Worm (Caenorhabditis elegans) whole organism, early embryonic: ENCODE results near the gene T22F7.1.

Experiments used
- B0310.2 ChIP-seq: sonication (generic microtip); optimal IDR thresholded peaks from 2 replicates; lab custom pipeline; 2016; ENCODE audit warnings: mild to moderate bottlenecking, missing genetic modification characterization, missing compliant biosample characterization
- F13C5.2 ChIP-seq: sonication (generic microtip); optimal IDR thresholded peaks from 2 replicates; lab custom pipeline; 2017; ENCODE audit warnings: mild to moderate bottlenecking, missing genetic modification characterization, inconsistent platforms, missing compliant biosample characterization
- aly-1 ChIP-seq: sonication (generic microtip); optimal IDR thresholded peaks from 2 replicates; lab custom pipeline; 2016; ENCODE audit warnings: missing genetic modification characterization, missing compliant biosample characterization
- ama-1 ChIP-seq: fragments of 150-350 bp; optimal IDR thresholded peaks from 2 replicates; lab custom pipeline; 2014
- ceh-13 ChIP-seq: fragments of 200-800 bp; sonication (Bioruptor generic); optimal IDR thresholded peaks from 2 replicates; lab custom pipeline; 2018; ENCODE audit warnings: mild to moderate bottlenecking, missing genetic modification characterization, missing compliant biosample characterization
- ceh-36 ChIP-seq: sonication (generic microtip); optimal IDR thresholded peaks from 2 replicates; lab custom pipeline; 2016; ENCODE audit warnings: missing genetic modification characterization, inconsistent platforms, missing compliant biosample characterization
- ets-7 ChIP-seq: sonication (generic microtip); optimal IDR thresholded peaks from 2 replicates; lab custom pipeline; 2016; ENCODE audit warnings: missing genotype, missing genetic modification characterization, missing compliant biosample characterization
- flt-1 ChIP-seq: fragments of 200-800 bp; sonication (Bioruptor generic); IDR thresholded peaks from 2 replicates; pipeline ENCODE4 v1.3.6; 2022; ENCODE audit warnings: missing genetic modification characterization, missing compliant biosample characterization
- hmbx-1 ChIP-seq: sonication (generic microtip); optimal IDR thresholded peaks from 2 replicates; lab custom pipeline; 2016; ENCODE audit warnings: mild to moderate bottlenecking, missing genetic modification characterization, missing compliant biosample characterization
- hmg-4 ChIP-seq: fragments of 200-800 bp; sonication (Bioruptor generic); optimal IDR thresholded peaks from 2 replicates; lab custom pipeline; 2018; ENCODE audit warnings: mild to moderate bottlenecking, missing genetic modification characterization, missing compliant biosample characterization
- hnd-1 ChIP-seq: sonication (generic microtip); optimal IDR thresholded peaks from 2 replicates; lab custom pipeline; 2016; ENCODE audit warnings: missing genetic modification characterization, missing compliant biosample characterization
- pes-1 ChIP-seq: fragments of 200-800 bp; sonication (Bioruptor generic); IDR thresholded peaks from 2 replicates; pipeline ENCODE4 v1.3.6; 2022; ENCODE audit warnings: missing genetic modification reagents, missing genetic modification characterization, missing compliant biosample characterization
- scrt-1 ChIP-seq: fragments of 200-800 bp; sonication (Bioruptor generic); IDR thresholded peaks from 2 replicates; pipeline ENCODE4 v1.3.6; 2022; ENCODE audit warnings: missing genetic modification characterization, missing compliant biosample characterization
- sea-1 ChIP-seq: fragments of 200-800 bp; sonication (Bioruptor generic); conservative IDR thresholded peaks from 2 replicates; pipeline ENCODE4 v1.3.6; 2022; ENCODE audit warnings: missing genetic modification characterization, missing compliant biosample characterization
- tbx-11 ChIP-seq: fragments of 200-800 bp; sonication (Bioruptor generic); IDR thresholded peaks from 2 replicates; pipeline ENCODE4 v1.3.6; 2022; ENCODE audit warnings: missing genetic modification characterization, missing compliant biosample characterization
- tbx-37 ChIP-seq: fragments of 200-800 bp; sonication (Bioruptor generic); conservative IDR thresholded peaks from 2 replicates; pipeline ENCODE4 v1.3.6; 2022; ENCODE audit warnings: missing genetic modification reagents, missing genetic modification characterization, missing compliant biosample characterization
- tra-4 ChIP-seq: sonication (generic microtip); optimal IDR thresholded peaks from 2 replicates; lab custom pipeline; 2017; ENCODE audit warnings: missing genetic modification characterization, missing compliant biosample characterization

T22F7.1 gene

ce11 chrIII:558083-558482 lies 16.2 kb downstream of the T22F7.1 start:
- TF ChIP-seq tra-4 (no peak), aly-1 (tag; lab: Kevin White, UChicago) (no peak), B0310.2 (no peak), ceh-36 (tag; lab: Kevin White, UChicago) (no peak), hmbx-1 (tag; lab: Kevin White, UChicago) (no peak), flt-1 (no peak), pes-1 (GFP tag; lab: Robert Waterston, UW) (no peak), sea-1 (no peak), tbx-37 (GFP tag; lab: Robert Waterston, UW) (no peak), hmg-4 (GFP tag; lab: Kevin White, UChicago) (no peak), F13C5.2 (no peak), ceh-13 (GFP tag; lab: Kevin White, UChicago) (no peak), scrt-1 (GFP tag; lab: Robert Waterston, UW) (no peak), ets-7 (tag; lab: Kevin White, UChicago) (no peak), ama-1 (lab: Kevin White, UChicago) (no peak), hnd-1 (tag; lab: Kevin White, UChicago) (no peak), tbx-11 (GFP tag; lab: Robert Waterston, UW) (no peak)

ce11 chrIII:558832-559231 lies 17.0 kb downstream of the T22F7.1 start:
- TF ChIP-seq F13C5.2 (no peak), B0310.2 (no peak), hmg-4 (GFP tag; lab: Kevin White, UChicago) (peak; percentile 14), hmbx-1 (tag; lab: Kevin White, UChicago) (no peak)

ce11 chrIII:563755-564154 lies 21.9 kb downstream of the T22F7.1 start:
- no peak for TF ChIP-seq ets-7 (tag; lab: Kevin White, UChicago)
- no peak for TF ChIP-seq tbx-37 (GFP tag; lab: Robert Waterston, UW)
- TF ChIP-seq hmbx-1 (tag; lab: Kevin White, UChicago), result no peak
- TF ChIP-seq ceh-13 (GFP tag; lab: Kevin White, UChicago), result no peak
- no peak for TF ChIP-seq aly-1 (tag; lab: Kevin White, UChicago)
- no peak for TF ChIP-seq ama-1 (lab: Kevin White, UChicago)
- TF ChIP-seq tra-4, result no peak
- no peak for TF ChIP-seq scrt-1 (GFP tag; lab: Robert Waterston, UW)

DNA sequence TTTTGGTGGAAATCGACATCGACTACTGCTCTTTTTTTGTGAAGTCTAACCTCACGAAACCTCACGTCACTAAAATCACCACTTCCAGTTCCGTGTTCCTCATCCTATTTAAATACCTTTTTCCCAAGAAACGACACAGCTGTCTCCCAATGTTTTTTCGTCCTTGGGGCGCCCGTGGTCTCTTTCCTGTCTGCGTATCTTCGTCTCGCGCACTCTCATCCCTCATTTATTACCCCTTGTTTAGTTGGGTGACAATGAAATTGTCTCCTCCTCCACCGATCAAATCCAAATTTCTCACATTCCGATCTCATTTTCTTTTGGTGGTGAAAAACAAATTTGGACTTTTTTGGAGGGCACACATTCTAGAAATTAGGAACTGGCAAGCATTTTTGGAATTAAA lies 22.9 kb downstream of the T22F7.1 start:
- no peak for TF ChIP-seq ama-1 (lab: Kevin White, UChicago)
- TF ChIP-seq scrt-1 (GFP tag; lab: Robert Waterston, UW), result no peak
- TF ChIP-seq ceh-13 (GFP tag; lab: Kevin White, UChicago), result no peak
- TF ChIP-seq ceh-36 (tag; lab: Kevin White, UChicago), result no peak
- no peak for TF ChIP-seq tra-4
- no peak for TF ChIP-seq pes-1 (GFP tag; lab: Robert Waterston, UW)
- TF ChIP-seq hmbx-1 (tag; lab: Kevin White, UChicago), result no peak
- TF ChIP-seq flt-1, result no peak
- no peak for TF ChIP-seq hmg-4 (GFP tag; lab: Kevin White, UChicago)
- no peak for TF ChIP-seq tbx-37 (GFP tag; lab: Robert Waterston, UW)
- no peak for TF ChIP-seq sea-1
- no peak for TF ChIP-seq aly-1 (tag; lab: Kevin White, UChicago)
- no peak for TF ChIP-seq tbx-11 (GFP tag; lab: Robert Waterston, UW)
- no peak for TF ChIP-seq F13C5.2
- TF ChIP-seq ets-7 (tag; lab: Kevin White, UChicago), result no peak
- no peak for TF ChIP-seq hnd-1 (tag; lab: Kevin White, UChicago)
- TF ChIP-seq B0310.2, result no peak

DNA sequence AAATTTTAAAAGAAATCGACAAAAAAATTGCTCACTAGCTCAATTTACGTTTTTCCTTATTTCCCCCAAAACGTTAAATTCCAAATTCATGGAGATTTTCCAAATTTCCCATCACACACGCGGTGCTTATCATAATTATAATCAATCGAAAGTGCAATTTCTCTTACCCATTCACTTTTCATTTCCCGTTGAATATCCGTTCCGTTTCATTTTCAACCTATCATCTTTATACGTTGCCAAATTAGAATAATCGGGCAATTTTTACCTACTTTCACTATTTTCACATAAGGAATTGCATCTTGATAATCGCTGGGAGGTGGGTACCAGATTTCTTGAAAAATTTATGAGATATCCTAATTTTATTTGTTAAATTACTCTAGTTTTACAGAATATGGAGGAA lies 26.9 kb downstream of the T22F7.1 start:
- no peak for TF ChIP-seq F13C5.2
- no peak for TF ChIP-seq sea-1
- no peak for TF ChIP-seq ets-7 (tag; lab: Kevin White, UChicago)
- no peak for TF ChIP-seq tbx-11 (GFP tag; lab: Robert Waterston, UW)
- TF ChIP-seq ceh-13 (GFP tag; lab: Kevin White, UChicago), result no peak
- no peak for TF ChIP-seq hmg-4 (GFP tag; lab: Kevin White, UChicago)
- no peak for TF ChIP-seq B0310.2

DNA sequence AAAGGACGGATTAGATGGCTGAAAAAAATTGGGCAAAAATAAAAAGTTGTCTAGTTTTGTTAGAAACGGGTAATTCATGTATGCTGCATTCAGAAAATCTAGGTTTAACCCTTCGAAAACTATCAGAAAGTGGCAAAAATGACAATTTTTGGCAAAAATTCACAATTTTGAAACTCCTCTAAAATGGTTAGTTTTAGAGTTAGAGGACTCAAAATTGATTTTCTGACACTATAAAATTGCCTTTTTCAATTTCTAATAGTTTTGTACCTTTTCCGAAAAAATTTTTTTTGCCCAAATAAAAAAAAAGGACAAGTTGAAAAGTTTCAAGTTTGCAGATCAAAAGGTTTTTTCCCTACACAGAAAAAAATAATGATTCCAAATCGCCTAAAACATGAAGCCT lies 34.7 kb downstream of the T22F7.1 start:
- no peak for TF ChIP-seq B0310.2
- no peak for TF ChIP-seq hmbx-1 (tag; lab: Kevin White, UChicago)
- no peak for TF ChIP-seq flt-1
- no peak for TF ChIP-seq tra-4
- no peak for TF ChIP-seq ceh-36 (tag; lab: Kevin White, UChicago)
- TF ChIP-seq hmg-4 (GFP tag; lab: Kevin White, UChicago), result no peak
- TF ChIP-seq ceh-13 (GFP tag; lab: Kevin White, UChicago), result no peak
- TF ChIP-seq ama-1 (lab: Kevin White, UChicago), result no peak
- no peak for TF ChIP-seq scrt-1 (GFP tag; lab: Robert Waterston, UW)

DNA sequence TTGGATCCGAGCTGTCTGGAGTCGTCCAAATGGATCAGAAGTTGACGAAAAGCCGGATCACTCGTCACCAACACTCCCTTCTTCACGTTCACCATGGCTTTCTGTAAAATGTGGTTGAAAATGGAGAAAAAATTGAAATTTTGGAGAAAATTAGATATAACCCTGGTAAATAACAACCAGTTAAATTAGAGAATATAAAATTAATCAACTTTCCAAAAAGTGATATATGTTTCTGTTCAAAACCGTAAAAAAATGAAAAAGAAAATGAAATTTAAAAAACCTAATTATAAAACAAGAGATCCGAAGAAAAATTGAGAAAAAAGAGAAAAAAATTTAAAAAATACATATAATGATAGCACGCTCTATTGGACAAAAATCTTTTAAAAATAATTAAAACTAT lies 35.6 kb downstream of the T22F7.1 start, which contains the start of gene gtf-2H5:
gtf-2H5 (minus strand) TSS at position 101 of the 400 bp plus-strand sequence.
- TF ChIP-seq scrt-1 (GFP tag; lab: Robert Waterston, UW) (no peak), flt-1 (no peak), ama-1 (lab: Kevin White, UChicago) (no peak), ceh-36 (tag; lab: Kevin White, UChicago) (no peak), B0310.2 (no peak), F13C5.2 (no peak), tbx-37 (GFP tag; lab: Robert Waterston, UW) (no peak), ets-7 (tag; lab: Kevin White, UChicago) (no peak), pes-1 (GFP tag; lab: Robert Waterston, UW) (no peak), tra-4 (no peak), hnd-1 (tag; lab: Kevin White, UChicago) (no peak), aly-1 (tag; lab: Kevin White, UChicago) (no peak), tbx-11 (GFP tag; lab: Robert Waterston, UW) (no peak), ceh-13 (GFP tag; lab: Kevin White, UChicago) (no peak), hmg-4 (GFP tag; lab: Kevin White, UChicago) (no peak), sea-1 (no peak), hmbx-1 (tag; lab: Kevin White, UChicago) (no peak)
